Fruit fly (Drosophila melanogaster): ENCODE data around the gene CG42834.

CG42834 gene

DNA sequence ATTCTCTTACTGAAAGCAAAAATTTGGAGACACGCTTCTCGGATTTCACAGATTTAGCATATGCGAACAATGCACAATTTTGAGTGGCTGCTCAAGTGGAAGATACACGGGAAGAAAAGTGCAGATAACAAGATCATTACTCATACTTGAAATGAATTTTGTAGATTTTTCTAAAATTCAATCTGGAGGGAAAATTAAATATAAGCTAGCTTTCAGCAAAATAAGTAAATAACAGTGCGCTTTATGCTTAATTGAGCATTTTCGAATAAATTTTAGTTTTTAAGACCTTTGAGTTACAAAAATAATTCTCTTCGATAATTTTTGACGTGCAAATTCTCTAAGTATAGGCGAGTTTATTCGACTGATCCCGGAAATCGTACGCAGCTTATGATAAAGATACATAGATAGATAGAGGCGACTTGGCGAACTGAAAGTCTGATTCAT is 17.9 kb upstream of the CG42834 start (continued):
- TF ChIP-seq Bgb (GFP tag; IDR thresholded peaks at IDR 0.05; ENCODE audit: partially characterized antibody) (no peak), Xrp1 (GFP tag; IDR thresholded peaks at IDR 0.05) (peak; percentile 57; the same call in 1 of the 2 replicates), Dad (GFP tag; optimal IDR thresholded peaks at IDR 0.05) (peak; percentile 1), Fer3 (tag; optimal IDR thresholded peaks at IDR 0.05) (peak; percentile 58), CG12299 (tag; optimal IDR thresholded peaks at IDR 0.05) (no peak), run (tag; optimal IDR thresholded peaks at IDR 0.05) (no peak), psq (GFP tag; optimal IDR thresholded peaks at IDR 0.05) (no peak), tup (GFP tag; optimal IDR thresholded peaks at IDR 0.05) (no peak), tna (GFP tag; IDR thresholded peaks at IDR 0.05; ENCODE audit: partially characterized antibody) (no peak), cas (GFP tag; IDR thresholded peaks at IDR 0.05) (no peak), CG13296 (GFP tag; optimal IDR thresholded peaks at IDR 0.05) (no peak), Oli (tag; optimal IDR thresholded peaks at IDR 0.05) (no peak), Stat92E (GFP tag; optimal IDR thresholded peaks at IDR 0.05) (no peak), Lpt (GFP tag; optimal IDR thresholded peaks at IDR 0.05) (no peak), grn (GFP tag; optimal IDR thresholded peaks at IDR 0.05) (no peak), slp2 (GFP tag; optimal IDR thresholded peaks at IDR 0.05) (no peak), CG10654 (GFP tag; optimal IDR thresholded peaks at IDR 0.05) (peak; percentile 48), ERR (GFP tag; optimal IDR thresholded peaks at IDR 0.05) (no peak), corto (GFP tag; optimal IDR thresholded peaks at IDR 0.05) (no peak), btn (GFP tag; optimal IDR thresholded peaks at IDR 0.05) (no peak), CG9876 (GFP tag; optimal IDR thresholded peaks at IDR 0.05) (no peak), CG10366 (GFP tag; IDR thresholded peaks at IDR 0.05) (no peak), CG4707 (GFP tag; optimal IDR thresholded peaks at IDR 0.05) (no peak), CG43689 (GFP tag; IDR thresholded peaks at IDR 0.05) (no peak), bab2 (GFP tag; optimal IDR thresholded peaks at IDR 0.05) (peak; percentile 58), CG17328 (GFP tag; IDR thresholded peaks at IDR 0.05) (no peak), NfI (GFP tag; optimal IDR thresholded peaks at IDR 0.05) (no peak), cg (GFP tag; optimal IDR thresholded peaks at IDR 0.05) (no peak), CG15514 (GFP tag; optimal IDR thresholded peaks at IDR 0.05) (peak; percentile 35), tll (GFP tag; optimal IDR thresholded peaks at IDR 0.05) (no peak), CG1792 (GFP tag; optimal IDR thresholded peaks at IDR 0.05) (peak; percentile 27), wor (GFP tag; IDR thresholded peaks at IDR 0.05) (no peak), rib (GFP tag; IDR thresholded peaks at IDR 0.05) (no peak), CG14965 (GFP tag; optimal IDR thresholded peaks at IDR 0.05; ENCODE audit: borderline replicate concordance) (no peak), CG7357 (GFP tag; IDR thresholded peaks at IDR 0.05) (no peak), schlank (tag; optimal IDR thresholded peaks at IDR 0.05) (no peak), pfk (GFP tag; optimal IDR thresholded peaks at IDR 0.05) (no peak), YL-1 (GFP tag; optimal IDR thresholded peaks at IDR 0.05) (no peak), CG15011 (GFP tag; optimal IDR thresholded peaks at IDR 0.05) (peak; percentile 22), dati (GFP tag; IDR thresholded peaks at IDR 0.05) (no peak), mld (GFP tag; IDR thresholded peaks at IDR 0.05; ENCODE audit: partially characterized antibody) (no peak), az2 (GFP tag; optimal IDR thresholded peaks at IDR 0.05) (no peak), CG34224 (GFP tag; IDR thresholded peaks at IDR 0.05; ENCODE audit: partially characterized antibody) (no peak), CG3281 (GFP tag; optimal IDR thresholded peaks at IDR 0.05) (peak; percentile 65), CG32772 (GFP tag; IDR thresholded peaks at IDR 0.05) (no peak), BEAF-32 (GFP tag; optimal IDR thresholded peaks at IDR 0.05) (no peak), Dip3 (GFP tag; optimal IDR thresholded peaks at IDR 0.05) (no peak), tgo (GFP tag; IDR thresholded peaks at IDR 0.05) (no peak), Oaz (GFP tag; IDR thresholded peaks at IDR 0.05) (no peak), Atf-2 (GFP tag; optimal IDR thresholded peaks at IDR 0.05) (no peak), tin (GFP tag; optimal IDR thresholded peaks at IDR 0.05) (peak; percentile 57)
